Worm (Caenorhabditis elegans) whole organism, late embryonic: ENCODE data around the gene tomm-40.

Source experiments
- C38D4.7 ChIP-seq: fragments of 200-800 bp; sonication (Bioruptor generic); optimal IDR thresholded peaks from 2 replicates; lab custom pipeline; 2018; ENCODE audit warnings: mild to moderate bottlenecking, missing genetic modification characterization, moderate library complexity, missing compliant biosample characterization
- K02D7.2 ChIP-seq: sonication (generic microtip); optimal IDR thresholded peaks from 2 replicates; lab custom pipeline; 2017; ENCODE audit warnings: mild to moderate bottlenecking, missing genetic modification characterization, missing compliant biosample characterization
- K09A11.1 ChIP-seq: sonication (generic microtip); optimal IDR thresholded peaks from 2 replicates; lab custom pipeline; 2017; ENCODE audit warnings: antibody characterized with exemption, mild to moderate bottlenecking, missing genetic modification characterization, missing compliant biosample characterization; ENCODE audit not compliant: insufficient read depth
- T23F11.4 ChIP-seq: fragments of 200-800 bp; sonication (Bioruptor generic); optimal IDR thresholded peaks from 2 replicates; lab custom pipeline; 2018; ENCODE audit warnings: mild to moderate bottlenecking, missing genetic modification characterization, missing compliant biosample characterization
- Y22D7AL.16 ChIP-seq: sonication (generic microtip); optimal IDR thresholded peaks from 2 replicates; lab custom pipeline; 2016; ENCODE audit warnings: missing genetic modification characterization, missing compliant biosample characterization
- ahr-1 ChIP-seq: sonication (generic microtip); optimal IDR thresholded peaks from 2 replicates; lab custom pipeline; 2016; ENCODE audit warnings: missing genetic modification characterization, missing compliant biosample characterization
- ama-1 ChIP-seq: fragments of 150-350 bp; optimal IDR thresholded peaks from 2 replicates; lab custom pipeline; 2014
- ceh-18 ChIP-seq: sonication (generic microtip); optimal IDR thresholded peaks from 2 replicates; lab custom pipeline; 2016; ENCODE audit warnings: missing genetic modification characterization, missing compliant biosample characterization
- ceh-19 ChIP-seq: fragments of 200-800 bp; sonication (Bioruptor generic); optimal IDR thresholded peaks from 2 replicates; lab custom pipeline; 2018; ENCODE audit warnings: mild to moderate bottlenecking, missing genetic modification characterization, missing compliant biosample characterization
- ceh-2 ChIP-seq: sonication (generic microtip); optimal IDR thresholded peaks from 2 replicates; lab custom pipeline; 2016; ENCODE audit warnings: missing genotype, missing genetic modification characterization, missing compliant biosample characterization
- ceh-22 ChIP-seq: sonication (generic microtip); optimal IDR thresholded peaks from 2 replicates; lab custom pipeline; 2017; ENCODE audit warnings: missing biosample characterization, missing genetic modification characterization
- ceh-24 ChIP-seq: sonication (generic microtip); optimal IDR thresholded peaks from 2 replicates; lab custom pipeline; 2016; ENCODE audit warnings: mild to moderate bottlenecking, missing genetic modification characterization, missing compliant biosample characterization
- ceh-30 ChIP-seq: fragments of 150-350 bp; optimal IDR thresholded peaks from 2 replicates; lab custom pipeline; 2014; ENCODE audit warnings: missing biosample characterization, missing genetic modification characterization
- ceh-34 ChIP-seq: sonication (generic microtip); optimal IDR thresholded peaks from 2 replicates; lab custom pipeline; 2016; ENCODE audit warnings: mild to moderate bottlenecking, missing genetic modification characterization, missing compliant biosample characterization
- ceh-48 ChIP-seq: sonication (generic microtip); optimal IDR thresholded peaks from 2 replicates; lab custom pipeline; 2016; ENCODE audit warnings: missing genetic modification characterization, inconsistent platforms, missing compliant biosample characterization
- ceh-6 ChIP-seq: fragments of 200-800 bp; sonication (Bioruptor generic); optimal IDR thresholded peaks from 2 replicates; lab custom pipeline; 2018; ENCODE audit warnings: mild to moderate bottlenecking, missing genetic modification characterization, missing compliant biosample characterization
- dve-1 ChIP-seq: sonication (generic microtip); optimal IDR thresholded peaks from 2 replicates; lab custom pipeline; 2017; ENCODE audit warnings: antibody characterized with exemption, mild to moderate bottlenecking, missing genetic modification characterization, missing compliant biosample characterization
- elt-2 ChIP-seq: sonication (generic microtip); optimal IDR thresholded peaks from 2 replicates; lab custom pipeline; 2016; ENCODE audit warnings: missing genetic modification reagents, missing genetic modification characterization, missing compliant biosample characterization
- elt-4 ChIP-seq: sonication (generic microtip); optimal IDR thresholded peaks from 2 replicates; lab custom pipeline; 2016; ENCODE audit warnings: missing genetic modification characterization, missing compliant biosample characterization
- eyg-1 ChIP-seq: sonication (generic microtip); optimal IDR thresholded peaks from 2 replicates; lab custom pipeline; 2016; ENCODE audit warnings: missing genotype, missing genetic modification characterization, missing compliant biosample characterization
- fax-1 ChIP-seq: sonication (generic microtip); optimal IDR thresholded peaks from 2 replicates; lab custom pipeline; 2016; ENCODE audit warnings: missing genotype, missing genetic modification characterization, missing compliant biosample characterization
- fkh-6 ChIP-seq: sonication (generic microtip); optimal IDR thresholded peaks from 2 replicates; lab custom pipeline; 2016; ENCODE audit warnings: missing genetic modification characterization, missing compliant biosample characterization
- gmeb-2 ChIP-seq: sonication (generic microtip); optimal IDR thresholded peaks from 2 replicates; lab custom pipeline; 2016; ENCODE audit warnings: missing genetic modification characterization, inconsistent platforms, missing compliant biosample characterization
- hlh-13 ChIP-seq: fragments of 200-800 bp; sonication (Bioruptor generic); optimal IDR thresholded peaks from 2 replicates; lab custom pipeline; 2018; ENCODE audit warnings: mild to moderate bottlenecking, missing genetic modification characterization, missing compliant biosample characterization
- hlh-15 ChIP-seq: sonication (generic microtip); optimal IDR thresholded peaks from 2 replicates; lab custom pipeline; 2016; ENCODE audit warnings: missing genetic modification characterization, missing compliant biosample characterization
- hlh-30 ChIP-seq: sonication (generic microtip); optimal IDR thresholded peaks from 2 replicates; lab custom pipeline; 2017; ENCODE audit warnings: antibody characterized with exemption, missing genetic modification characterization, missing compliant biosample characterization; ENCODE audit not compliant: insufficient read depth
- lim-6 ChIP-seq: sonication (generic microtip); optimal IDR thresholded peaks from 2 replicates; lab custom pipeline; 2016; ENCODE audit warnings: missing genetic modification characterization, missing compliant biosample characterization
- lin-11 ChIP-seq: fragments of 200-800 bp; sonication (Bioruptor generic); optimal IDR thresholded peaks from 2 replicates; lab custom pipeline; 2018; ENCODE audit warnings: mild to moderate bottlenecking, missing genetic modification characterization, missing compliant biosample characterization
- madf-2 ChIP-seq: sonication (generic microtip); optimal IDR thresholded peaks from 2 replicates; lab custom pipeline; 2017; ENCODE audit warnings: missing genetic modification characterization, missing compliant biosample characterization
- nhr-11 ChIP-seq: fragments of 150-350 bp; optimal IDR thresholded peaks from 2 replicates; lab custom pipeline; 2014; ENCODE audit warnings: missing biosample characterization, missing genetic modification characterization
- nhr-232 ChIP-seq: sonication (generic microtip); optimal IDR thresholded peaks from 2 replicates; lab custom pipeline; 2016; ENCODE audit warnings: missing genetic modification characterization, missing compliant biosample characterization
- odd-2 ChIP-seq: sonication (generic microtip); optimal IDR thresholded peaks from 2 replicates; lab custom pipeline; 2017; ENCODE audit warnings: antibody characterized with exemption, mild to moderate bottlenecking, missing genetic modification characterization, missing compliant biosample characterization
- pag-3 ChIP-seq: sonication (generic microtip); optimal IDR thresholded peaks from 2 replicates; lab custom pipeline; 2016; ENCODE audit warnings: missing compliant biosample characterization, missing genetic modification characterization, borderline replicate concordance
- pax-1 ChIP-seq: fragments of 150-350 bp; optimal IDR thresholded peaks from 2 replicates; lab custom pipeline; 2014; ENCODE audit warnings: missing biosample characterization, missing genetic modification characterization
- pha-2 ChIP-seq: sonication (generic microtip); optimal IDR thresholded peaks from 2 replicates; lab custom pipeline; 2017; ENCODE audit warnings: mild to moderate bottlenecking, missing genetic modification characterization, missing compliant biosample characterization
- pha-4 ChIP-seq: fragments of 150-350 bp; optimal IDR thresholded peaks from 2 replicates; lab custom pipeline; 2018; ENCODE audit warnings: missing biosample characterization, missing genetic modification reagents, missing genetic modification characterization
- ref-2 ChIP-seq: sonication (generic microtip); optimal IDR thresholded peaks from 2 replicates; lab custom pipeline; 2016; ENCODE audit warnings: missing genetic modification characterization, missing compliant biosample characterization
- sox-2 ChIP-seq: fragments of 200-800 bp; sonication (Bioruptor generic); IDR thresholded peaks from 2 replicates; pipeline ENCODE4 v1.3.6; 2022; ENCODE audit warnings: missing genetic modification reagents, missing genetic modification characterization, missing compliant biosample characterization
- sox-4 ChIP-seq: sonication (generic microtip); optimal IDR thresholded peaks from 2 replicates; lab custom pipeline; 2017; ENCODE audit warnings: mild to moderate bottlenecking, missing genetic modification characterization, inconsistent platforms, missing compliant biosample characterization
- syd-9 ChIP-seq: sonication (generic microtip); optimal IDR thresholded peaks from 2 replicates; lab custom pipeline; 2016; ENCODE audit warnings: mild to moderate bottlenecking, missing genetic modification characterization, moderate library complexity, missing compliant biosample characterization
- tbx-2 ChIP-seq: sonication (generic microtip); optimal IDR thresholded peaks from 2 replicates; lab custom pipeline; 2016; ENCODE audit warnings: missing genetic modification characterization, missing compliant biosample characterization
- unc-3 ChIP-seq, 2 experiments: fragments of 200-800 bp in 1 of 2; sonication (Bioruptor generic) in 1 of 2; sonication (generic microtip) in 1 of 2; conservative IDR thresholded peaks in 1 of 2; optimal IDR thresholded peaks in 1 of 2; 2 replicates each; pipeline versions ENCODE4 v1.3.6 to Lab custom; 2016 to 2022; ENCODE audit warnings: missing compliant biosample characterization in 2 of 2, missing genetic modification characterization in 2 of 2, missing genetic modification reagents in 1 of 2
- unc-42 ChIP-seq: sonication (generic microtip); optimal IDR thresholded peaks from 2 replicates; lab custom pipeline; 2016; ENCODE audit warnings: missing genotype, missing genetic modification characterization, missing compliant biosample characterization
- unc-86 ChIP-seq: sonication (generic microtip); optimal IDR thresholded peaks from 2 replicates; lab custom pipeline; 2016; ENCODE audit warnings: missing genetic modification characterization, missing compliant biosample characterization
- zip-5 ChIP-seq: sonication (generic microtip); optimal IDR thresholded peaks from 2 replicates; lab custom pipeline; 2016; ENCODE audit warnings: missing genetic modification characterization, missing compliant biosample characterization

tomm-40 gene

DNA sequence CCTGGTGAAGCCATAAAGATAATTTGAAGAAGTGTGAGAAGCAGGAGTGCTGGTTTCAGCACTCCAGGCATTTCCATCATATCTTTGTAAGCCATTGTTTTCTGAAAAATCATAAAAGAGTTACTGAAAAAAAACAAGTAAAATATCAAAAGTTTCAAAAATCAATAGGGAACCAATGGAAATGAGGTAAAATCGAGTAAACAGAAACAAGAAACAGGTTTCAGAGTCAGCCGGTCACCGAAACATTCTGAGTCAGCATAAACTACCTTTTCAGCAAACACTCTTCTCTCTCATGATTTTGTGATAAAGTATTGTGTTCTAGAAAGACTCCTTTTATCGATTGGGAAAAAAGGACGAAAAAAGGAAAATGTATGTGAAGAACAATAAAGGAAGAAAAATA lies 16.1 kb upstream of the tomm-40 start, which contains the start of gene C18E9.9:
Gene C18E9.9 (minus strand): TSS at position 101 of the 400 bp plus-strand sequence.
- TF ChIP-seq Y22D7AL.16 (tag; lab: Kevin White, UChicago) (no peak), ama-1 (lab: Kevin White, UChicago) (no peak), hlh-13 (no peak), sox-2 (GFP tag; lab: Robert Waterston, UW) (no peak), pag-3 (no peak), ceh-30 (no peak), unc-42 (tag; lab: Kevin White, UChicago) (no peak), ceh-2 (no peak), hlh-30 (tag; lab: Kevin White, UChicago) (no peak), ceh-6 (no peak), odd-2 (tag; lab: Kevin White, UChicago) (no peak), elt-4 (no peak), ceh-18 (no peak), fax-1 (no peak)

DNA sequence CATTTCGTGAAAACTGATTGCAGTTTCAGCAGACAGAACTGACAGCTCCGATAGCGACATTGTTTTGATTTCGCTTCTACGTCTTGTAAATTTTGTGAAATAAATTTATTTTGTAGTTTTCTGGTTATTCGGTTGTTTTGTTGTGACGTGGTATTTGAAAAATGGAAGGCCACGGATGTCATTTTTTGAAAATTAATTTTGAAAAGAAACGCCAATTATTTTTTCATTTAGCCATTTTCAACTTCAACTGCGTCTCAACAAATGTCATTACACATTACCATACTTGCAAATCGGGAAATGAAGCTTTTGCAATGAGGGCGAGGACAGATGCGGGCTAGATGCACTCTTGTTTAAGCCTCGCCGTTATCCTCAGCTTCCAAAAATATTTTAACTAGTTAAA lies 14.6 kb upstream of the tomm-40 start, which contains the start of gene C18E9.8:
Gene C18E9.8 (minus strand): TSS at position 101 of the 400 bp plus-strand sequence.
- TF ChIP-seq sox-4 (no peak), fkh-6 (tag; lab: Kevin White, UChicago) (no peak), nhr-11 (no peak), K02D7.2 (no peak), tbx-2 (no peak), T23F11.4 (no peak), syd-9 (no peak), eyg-1 (no peak), ceh-34 (tag; lab: Kevin White, UChicago) (no peak), ahr-1 (tag; lab: Kevin White, UChicago) (no peak), zip-5 (tag; lab: Kevin White, UChicago) (no peak), unc-86 (tag; lab: Kevin White, UChicago) (no peak), ceh-19 (GFP tag; lab: Kevin White, UChicago) (no peak), hlh-30 (tag; lab: Kevin White, UChicago) (no peak), pax-1 (tag; lab: Kevin White, UChicago) (no peak), nhr-232 (tag; lab: Kevin White, UChicago) (no peak)

DNA sequence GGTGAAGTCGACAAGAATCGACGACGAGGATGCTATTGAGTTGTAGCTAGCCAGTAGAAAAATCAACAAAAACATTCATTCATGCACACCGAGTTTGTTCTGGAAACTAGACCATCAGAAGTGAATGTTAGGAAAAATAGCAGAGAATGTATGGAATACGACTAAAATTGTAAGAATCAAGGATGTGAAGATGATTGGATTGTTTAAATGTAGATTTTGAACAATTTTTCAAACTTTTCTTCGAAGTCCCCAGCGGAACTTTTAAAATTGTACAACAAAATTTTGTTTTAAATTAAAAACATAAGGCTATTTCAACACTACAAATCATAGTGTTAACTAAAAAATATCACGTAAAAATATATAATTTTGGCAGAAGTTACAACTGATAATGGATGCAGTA lies 9.3 kb upstream of the tomm-40 start, which contains the start of gene C18E9.7:
Gene C18E9.7 (minus strand): TSS at position 101 of the 400 bp plus-strand sequence.
- no peak for TF ChIP-seq ceh-22
- TF ChIP-seq hlh-15 (tag; lab: Kevin White, UChicago) = no peak
- TF ChIP-seq ceh-48 (tag; lab: Kevin White, UChicago) = no peak
- TF ChIP-seq, all 69 proteins: peak for 0

DNA sequence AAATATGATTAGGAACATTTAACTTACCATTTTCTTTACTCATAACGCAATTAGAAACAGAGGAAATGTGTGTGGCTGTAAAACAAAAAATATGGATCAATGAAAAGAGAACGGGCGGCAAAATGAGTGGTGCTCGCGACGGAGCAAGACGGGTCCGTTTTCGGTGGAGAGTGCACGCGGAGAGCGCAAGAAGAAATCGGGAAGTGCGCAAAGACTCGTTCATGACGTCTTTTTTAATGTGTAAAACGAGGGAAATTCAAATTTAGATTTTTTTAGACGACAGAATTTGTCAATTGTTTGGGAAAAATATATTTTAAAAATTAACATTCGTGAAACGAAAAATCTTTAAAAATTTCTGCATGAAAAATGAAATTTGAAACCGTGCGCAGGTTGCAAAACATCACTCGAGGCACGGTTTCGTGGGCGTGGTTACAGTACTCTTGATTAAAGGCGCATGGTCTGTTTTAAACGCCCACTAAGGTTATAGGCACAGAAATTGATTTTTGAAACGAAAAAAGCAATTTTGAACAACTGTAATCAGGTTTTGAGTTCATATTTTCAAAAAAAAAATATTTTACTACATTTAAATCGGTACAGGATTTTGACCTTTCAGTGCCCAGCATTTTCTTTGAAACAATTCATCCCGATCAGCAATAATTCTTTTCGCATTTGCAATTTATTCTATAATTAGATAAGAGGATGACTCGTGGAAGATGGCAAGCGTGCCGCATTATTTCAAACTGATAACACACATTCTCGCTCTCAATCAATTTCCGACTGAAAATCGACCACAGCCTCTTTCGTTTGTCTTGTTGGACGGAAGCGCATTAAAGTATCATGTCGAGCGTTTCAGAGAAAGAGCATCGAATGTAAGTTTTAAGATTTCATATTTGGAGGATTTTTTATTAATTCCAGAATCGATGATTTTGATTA lies 3.8 kb downstream of the tomm-40 start, which contains the start of the genes szy-20 and C18E9.5:
Gene szy-20 (minus strand): TSS at position 83 of the 933 bp plus-strand sequence.
Gene C18E9.5 (plus strand): TSS at position 730 of the 933 bp plus-strand sequence.
- TF ChIP-seq K02D7.2 (peak; percentile 6), ref-2 (tag; lab: Kevin White, UChicago) (peak; percentile 62), unc-3 (GFP tag; conservative IDR thresholded peaks at IDR 0.05; lab: Robert Waterston, UW) (no peak), unc-3 (tag; optimal IDR thresholded peaks at IDR 0.05; lab: Kevin White, UChicago) (peak; percentile 48), fax-1 (no peak), hlh-15 (tag; lab: Kevin White, UChicago) (no peak), ceh-34 (tag; lab: Kevin White, UChicago) (peak; percentile 66), Y22D7AL.16 (tag; lab: Kevin White, UChicago) (no peak), elt-2 (peak; percentile 26), K09A11.1 (tag; lab: Kevin White, UChicago) (peak; percentile 1), lim-6 (no peak), fkh-6 (tag; lab: Kevin White, UChicago) (no peak), gmeb-2 (tag; lab: Kevin White, UChicago) (no peak), madf-2 (peak; percentile 8), C38D4.7 (no peak), pag-3 (no peak), ceh-24 (no peak), dve-1 (peak; percentile 28), nhr-232 (tag; lab: Kevin White, UChicago) (peak; percentile 0), unc-42 (tag; lab: Kevin White, UChicago) (peak; percentile 67), lin-11 (tag; lab: Kevin White, UChicago) (no peak), pha-2 (tag; lab: Kevin White, UChicago) (no peak), pha-4 (tag; lab: Kevin White, UChicago) (no peak)
